Worm (Caenorhabditis elegans): ENCODE data around the gene F14H3.12.
"Not testable (repeated sequence)": the region's sequence is repeated elsewhere in the genome, so short reads cannot be mapped to it uniquely, and the experiment has no call there.

DNA sequence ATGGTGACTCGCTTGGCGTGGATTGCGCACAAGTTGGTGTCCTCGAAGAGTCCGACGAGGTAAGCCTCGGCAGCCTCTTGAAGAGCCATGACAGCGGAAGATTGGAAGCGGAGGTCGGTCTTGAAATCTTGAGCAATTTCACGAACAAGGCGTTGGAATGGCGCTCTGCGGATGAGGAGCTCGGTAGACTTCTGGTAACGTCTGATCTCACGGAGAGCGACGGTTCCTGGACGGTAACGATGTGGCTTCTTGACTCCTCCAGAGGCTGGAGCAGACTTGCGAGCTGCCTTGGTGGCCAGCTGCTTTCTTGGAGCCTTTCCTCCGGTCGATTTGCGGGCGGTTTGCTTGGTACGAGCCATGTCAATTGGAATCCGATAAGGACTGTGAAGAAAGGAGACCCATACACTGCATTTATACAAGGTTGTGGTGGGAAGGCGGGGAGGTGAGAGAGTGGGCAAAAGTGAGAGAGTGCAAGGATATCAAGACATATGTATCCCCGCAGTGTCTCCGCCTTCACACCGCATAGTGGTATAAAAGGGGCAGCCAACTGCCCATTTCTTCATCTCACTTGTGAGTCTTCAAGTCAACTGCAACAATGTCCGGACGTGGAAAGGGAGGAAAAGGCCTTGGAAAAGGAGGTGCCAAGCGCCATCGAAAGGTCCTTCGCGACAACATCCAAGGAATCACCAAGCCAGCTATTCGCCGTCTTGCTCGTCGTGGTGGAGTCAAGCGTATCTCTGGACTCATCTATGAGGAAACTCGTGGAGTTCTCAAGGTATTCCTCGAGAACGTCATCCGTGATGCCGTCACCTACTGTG, 33.0 kb downstream of the F14H3.12 start, which contains the start of the genes his-2 and his-1:
- not testable (repeated sequence) for TF ChIP-seq elt-3, ZK546.5 (tag; optimal IDR thresholded peaks at IDR 0.05)

All from whole organism, L2 larva.